Worm (Caenorhabditis elegans) whole organism, young adult: Measurements from ENCODE around the gene H12D21.9.

Source experiments
- F10E7.11 ChIP-seq: sonication (generic microtip); optimal IDR thresholded peaks from 2 replicates; lab custom pipeline; 2017; ENCODE audit warnings: mild to moderate bottlenecking, missing genetic modification characterization, moderate library complexity, missing compliant biosample characterization
- F52B5.7 ChIP-seq: sonication (generic microtip); optimal IDR thresholded peaks from 2 replicates; lab custom pipeline; 2016; ENCODE audit warnings: mild to moderate bottlenecking, missing genetic modification characterization, missing compliant biosample characterization
- K12H6.12 ChIP-seq: fragments of 200-800 bp; sonication (Bioruptor generic); optimal IDR thresholded peaks from 2 replicates; lab custom pipeline; 2018; ENCODE audit warnings: mild to moderate bottlenecking, missing genetic modification characterization, missing compliant biosample characterization
- T07F8.4 ChIP-seq: sonication (generic microtip); optimal IDR thresholded peaks from 2 replicates; lab custom pipeline; 2016; ENCODE audit warnings: mild to moderate bottlenecking, missing genetic modification characterization, moderate library complexity, missing compliant biosample characterization
- T26A5.8 ChIP-seq: sonication (generic microtip); optimal IDR thresholded peaks from 2 replicates; lab custom pipeline; 2016; ENCODE audit warnings: missing genetic modification characterization, missing compliant biosample characterization
- Y53F4B.3 ChIP-seq: fragments of 200-800 bp; sonication (Bioruptor generic); IDR thresholded peaks from 2 replicates; pipeline ENCODE4 v1.3.6; 2022; ENCODE audit warnings: missing genetic modification reagents, missing genetic modification characterization, missing compliant biosample characterization
- Y56A3A.18 ChIP-seq: fragments of 200-800 bp; sonication (Bioruptor generic); IDR thresholded peaks from 2 replicates; pipeline ENCODE4 v1.3.6; 2022; ENCODE audit warnings: missing genetic modification reagents, missing genetic modification characterization, missing compliant biosample characterization
- Y79H2A.3 ChIP-seq: fragments of 200-800 bp; sonication (Bioruptor generic); conservative IDR thresholded peaks from 2 replicates; pipeline ENCODE4 v1.3.6; 2022; ENCODE audit warnings: missing genetic modification reagents, missing genetic modification characterization, missing compliant biosample characterization
- Y95B8A.8 ChIP-seq: fragments of 200-800 bp; sonication (Bioruptor generic); IDR thresholded peaks from 2 replicates; pipeline ENCODE4 v1.3.6; 2022; ENCODE audit warnings: missing genetic modification reagents, missing genetic modification characterization, missing compliant biosample characterization
- aptf-2 ChIP-seq: fragments of 200-800 bp; sonication (Bioruptor generic); conservative IDR thresholded peaks from 2 replicates; pipeline ENCODE4 v1.3.6; 2022; ENCODE audit warnings: missing genetic modification reagents, missing genetic modification characterization, missing compliant biosample characterization
- attf-3 ChIP-seq: fragments of 200-800 bp; sonication (Bioruptor generic); conservative IDR thresholded peaks from 2 replicates; pipeline ENCODE4 v1.3.6; 2022; ENCODE audit warnings: missing genetic modification reagents, missing genetic modification characterization, missing compliant biosample characterization
- cebp-1 ChIP-seq, 2 experiments: fragments of 200-800 bp in 1 of 2; sonication (Bioruptor generic) in 1 of 2; sonication (generic microtip) in 1 of 2; IDR thresholded peaks in 1 of 2; optimal IDR thresholded peaks in 1 of 2; 2 replicates each; pipeline versions ENCODE4 v1.3.6 to Lab custom; 2017 to 2022; ENCODE audit warnings: missing compliant biosample characterization in 2 of 2, missing genetic modification characterization in 2 of 2, mild to moderate bottlenecking in 1 of 2, missing genetic modification reagents in 1 of 2, moderate library complexity in 1 of 2
- ceh-58 ChIP-seq: fragments of 200-800 bp; sonication (Bioruptor generic); IDR thresholded peaks from 2 replicates; pipeline ENCODE4 v1.3.6; 2022; ENCODE audit warnings: missing genetic modification characterization, missing compliant biosample characterization
- ceh-79 ChIP-seq: sonication (generic microtip); optimal IDR thresholded peaks from 2 replicates; lab custom pipeline; 2017; ENCODE audit warnings: mild to moderate bottlenecking, missing genetic modification characterization, missing compliant biosample characterization
- chd-7 ChIP-seq: sonication (generic microtip); optimal IDR thresholded peaks from 2 replicates; lab custom pipeline; 2016; ENCODE audit warnings: mild to moderate bottlenecking, missing genetic modification characterization, moderate library complexity, missing compliant biosample characterization
- efl-1 ChIP-seq: fragments of 150-350 bp; optimal IDR thresholded peaks from 2 replicates; lab custom pipeline; 2014; ENCODE audit warnings: missing biosample characterization, missing genetic modification reagents, missing genetic modification characterization
- ets-4 ChIP-seq: fragments of 200-800 bp; sonication (Bioruptor generic); optimal IDR thresholded peaks from 2 replicates; lab custom pipeline; 2018; ENCODE audit warnings: mild to moderate bottlenecking, missing genetic modification characterization, missing compliant biosample characterization
- gei-17 ChIP-seq: fragments of 200-800 bp; sonication (Bioruptor generic); optimal IDR thresholded peaks from 2 replicates; lab custom pipeline; 2018; ENCODE audit warnings: mild to moderate bottlenecking, missing genetic modification characterization, missing compliant biosample characterization
- hmg-20 ChIP-seq: fragments of 200-800 bp; sonication (Bioruptor generic); IDR thresholded peaks from 2 replicates; pipeline ENCODE4 v1.3.6; 2022; ENCODE audit warnings: missing genetic modification reagents, missing genetic modification characterization, missing compliant biosample characterization
- hsf-1 ChIP-seq: fragments of 200-800 bp; sonication (Bioruptor generic); IDR thresholded peaks from 2 replicates; pipeline ENCODE4 v1.3.6; 2022; ENCODE audit warnings: missing genetic modification reagents, missing genetic modification characterization, missing compliant biosample characterization
- let-607 ChIP-seq, 2 experiments: fragments of 200-800 bp in 1 of 2; sonication (Bioruptor generic) in 1 of 2; sonication (generic microtip) in 1 of 2; optimal IDR thresholded peaks; 2 replicates each; lab custom pipeline; 2016 to 2018; ENCODE audit warnings: mild to moderate bottlenecking in 2 of 2, missing compliant biosample characterization in 2 of 2, missing genetic modification characterization in 2 of 2, moderate library complexity in 2 of 2, missing genotype in 1 of 2
- lin-35 ChIP-seq, 3 experiments: fragments of 150-350 bp in 2 of 3; sonication (generic microtip) in 1 of 3; optimal IDR thresholded peaks; 2 replicates each; lab custom pipeline; 2014 to 2018; ENCODE audit warnings: missing biosample characterization in 3 of 3, missing genetic modification characterization in 3 of 3, missing genetic modification reagents in 3 of 3
- lsy-27 ChIP-seq: sonication (generic microtip); optimal IDR thresholded peaks from 2 replicates; lab custom pipeline; 2017; ENCODE audit warnings: missing genetic modification characterization, mild to moderate bottlenecking, missing compliant biosample characterization, antibody characterized with exemption, missing genotype, borderline replicate concordance; ENCODE audit not compliant: insufficient read depth
- madf-8 ChIP-seq: fragments of 200-800 bp; sonication (Bioruptor generic); conservative IDR thresholded peaks from 2 replicates; pipeline ENCODE4 v1.3.6; 2022; ENCODE audit warnings: missing genetic modification reagents, missing genetic modification characterization, missing compliant biosample characterization
- mel-28 ChIP-seq: sonication (generic microtip); optimal IDR thresholded peaks from 2 replicates; lab custom pipeline; 2016; ENCODE audit warnings: borderline replicate concordance, mild to moderate bottlenecking, missing genetic modification characterization, missing compliant biosample characterization
- nfya-2 ChIP-seq: fragments of 200-800 bp; sonication (Bioruptor generic); IDR thresholded peaks from 2 replicates; pipeline ENCODE4 v1.3.6; 2022; ENCODE audit warnings: missing genetic modification reagents, missing genetic modification characterization, missing compliant biosample characterization
- nhr-179 ChIP-seq: sonication (generic microtip); optimal IDR thresholded peaks from 2 replicates; lab custom pipeline; 2016; ENCODE audit warnings: mild to moderate bottlenecking, missing genetic modification characterization, missing compliant biosample characterization
- nhr-27 ChIP-seq: fragments of 200-800 bp; sonication (Bioruptor generic); optimal IDR thresholded peaks from 2 replicates; lab custom pipeline; 2018; ENCODE audit warnings: mild to moderate bottlenecking, missing genetic modification characterization, moderate library complexity, missing compliant biosample characterization
- nhr-90 ChIP-seq: sonication (generic microtip); optimal IDR thresholded peaks from 2 replicates; lab custom pipeline; 2016; ENCODE audit warnings: missing genotype, mild to moderate bottlenecking, missing genetic modification characterization, missing compliant biosample characterization
- rcor-1 ChIP-seq: fragments of 200-800 bp; sonication (Bioruptor generic); IDR thresholded peaks from 2 replicates; pipeline ENCODE4 v1.3.6; 2022; ENCODE audit warnings: missing genetic modification reagents, missing genetic modification characterization, missing compliant biosample characterization
- repo-1 ChIP-seq: sonication (generic microtip); optimal IDR thresholded peaks from 2 replicates; lab custom pipeline; 2017; ENCODE audit warnings: mild to moderate bottlenecking, missing genetic modification characterization, missing compliant biosample characterization
- snpc-4 ChIP-seq, 5 experiments: fragments of 150-350 bp in 1 of 5; sonication (generic microtip) in 4 of 5; optimal IDR thresholded peaks; 2 replicates each; lab custom pipeline; 2014 to 2018; ENCODE audit warnings: missing genetic modification characterization in 5 of 5, missing biosample characterization in 3 of 5, antibody characterized with exemption in 2 of 5, mild to moderate bottlenecking in 2 of 5, missing compliant biosample characterization in 2 of 5, missing genotype in 2 of 5, moderate library complexity in 2 of 5, missing genetic modification reagents in 1 of 5
- tlf-1 ChIP-seq: fragments of 200-800 bp; sonication (Bioruptor generic); optimal IDR thresholded peaks from 2 replicates; lab custom pipeline; 2018; ENCODE audit warnings: mild to moderate bottlenecking, missing genetic modification characterization, missing compliant biosample characterization
- zfh-2 ChIP-seq: fragments of 200-800 bp; sonication (Bioruptor generic); conservative IDR thresholded peaks from 2 replicates; pipeline ENCODE4 v1.3.6; 2022; ENCODE audit warnings: missing genetic modification reagents, missing genetic modification characterization, missing compliant biosample characterization
- zim-3 ChIP-seq: sonication (generic microtip); optimal IDR thresholded peaks from 2 replicates; lab custom pipeline; 2017; ENCODE audit warnings: mild to moderate bottlenecking, missing genetic modification characterization, moderate library complexity, missing compliant biosample characterization
- ztf-18 ChIP-seq: sonication (generic microtip); optimal IDR thresholded peaks from 2 replicates; lab custom pipeline; 2016; ENCODE audit warnings: missing genotype, mild to moderate bottlenecking, missing genetic modification characterization, missing compliant biosample characterization
- ztf-25 ChIP-seq: fragments of 200-800 bp; sonication (Bioruptor generic); IDR thresholded peaks from 2 replicates; pipeline ENCODE4 v1.3.6; 2022; ENCODE audit warnings: missing genetic modification reagents, missing genetic modification characterization, missing compliant biosample characterization
- ztf-28 ChIP-seq: fragments of 200-800 bp; sonication (Bioruptor generic); IDR thresholded peaks from 2 replicates; pipeline ENCODE4 v1.3.6; 2022; ENCODE audit warnings: missing genetic modification reagents, missing genetic modification characterization, missing compliant biosample characterization
- ztf-3 ChIP-seq: fragments of 200-800 bp; sonication (Bioruptor generic); optimal IDR thresholded peaks from 2 replicates; lab custom pipeline; 2018; ENCODE audit warnings: mild to moderate bottlenecking, missing genetic modification characterization, missing compliant biosample characterization

H12D21.9 gene

DNA sequence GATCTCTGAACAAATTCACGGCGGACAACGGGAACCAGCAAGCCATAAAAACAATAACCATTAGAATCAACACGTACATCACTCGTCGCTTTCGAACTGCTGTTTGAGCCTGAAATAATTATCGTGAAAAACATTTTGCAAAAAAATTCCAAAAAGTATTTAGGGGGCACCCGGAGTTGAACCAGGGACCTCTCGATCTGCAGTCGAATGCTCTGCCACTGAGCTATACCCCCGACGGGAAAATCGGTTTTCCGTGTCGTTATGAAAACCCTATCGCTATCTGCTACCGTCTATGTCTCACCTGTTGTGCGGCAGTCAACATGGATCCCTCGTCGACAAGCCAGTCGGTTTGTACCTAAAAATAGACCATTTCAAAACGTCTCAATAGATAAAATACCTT, 53.7 kb downstream of the H12D21.9 start (continued):
- no peak for TF ChIP-seq hmg-20 (GFP tag; lab: Robert Waterston, UW)
- TF ChIP-seq zim-3, result peak; percentile 1
- no peak for TF ChIP-seq madf-8 (GFP tag; lab: Robert Waterston, UW)
- TF ChIP-seq ets-4, result no peak
- TF ChIP-seq efl-1 (GFP tag; lab: Kevin White, UChicago), result no peak
- TF ChIP-seq Y56A3A.18, result 0 out of 2 replicates have a peak, but pooled peaks have one; percentile 68
- no peak for TF ChIP-seq nfya-2
- no peak for TF ChIP-seq snpc-4 (GFP tag; optimal IDR thresholded peaks at IDR 0.05; lab: Kevin White, UChicago)
- peak; percentile 76 to 89 (median 82) for TF ChIP-seq snpc-4 (tag; optimal IDR thresholded peaks at IDR 0.05; lab: Kevin White, UChicago)
- TF ChIP-seq mel-28, result no peak
- TF ChIP-seq aptf-2 (GFP tag; lab: Robert Waterston, UW), result no peak
- no peak for TF ChIP-seq repo-1 (tag; lab: Kevin White, UChicago)
- no peak for TF ChIP-seq gei-17 (GFP tag; lab: Kevin White, UChicago)
- no peak for TF ChIP-seq K12H6.12
- no peak for TF ChIP-seq F10E7.11 (tag; lab: Kevin White, UChicago)
- TF ChIP-seq ztf-3, result no peak
- TF ChIP-seq chd-7 (tag; lab: Kevin White, UChicago), result peak; percentile 39
- 0 out of 2 replicates have a peak, but pooled peaks have one; percentile 57 for TF ChIP-seq ceh-58 (GFP tag; lab: Robert Waterston, UW)
- no peak for TF ChIP-seq ztf-28
- peak; percentile 3 for TF ChIP-seq ztf-18 (tag; lab: Kevin White, UChicago)
- TF ChIP-seq attf-3 (GFP tag; lab: Robert Waterston, UW), result no peak
- no peak for TF ChIP-seq nhr-179 (tag; lab: Kevin White, UChicago)
- TF ChIP-seq nhr-27 (tag; lab: Kevin White, UChicago), result peak; percentile 44
- no peak for TF ChIP-seq ceh-79 (tag; lab: Kevin White, UChicago)
- TF ChIP-seq T07F8.4 (tag; lab: Kevin White, UChicago), result peak; percentile 31
- TF ChIP-seq Y79H2A.3 (GFP tag; lab: Robert Waterston, UW), result no peak
- 0 out of 2 replicates have a peak, but pooled peaks have one; percentile 54 for TF ChIP-seq ztf-25
- no peak for TF ChIP-seq Y53F4B.3 (GFP tag; lab: Robert Waterston, UW)
- TF ChIP-seq lin-35 (GFP tag; optimal IDR thresholded peaks at IDR 0.05; lab: Kevin White, UChicago), result no peak
- no peak for TF ChIP-seq tlf-1 (GFP tag; lab: Kevin White, UChicago)
- TF ChIP-seq let-607 (tag; optimal IDR thresholded peaks at IDR 0.05; lab: Kevin White, UChicago), result no peak
- TF ChIP-seq nhr-90 (tag; lab: Kevin White, UChicago), result peak; percentile 67
- TF ChIP-seq F52B5.7 (tag; lab: Kevin White, UChicago), result peak; percentile 47
- TF ChIP-seq hsf-1 (GFP tag; lab: Robert Waterston, UW), result no peak
- no peak; the same call in 1 of the 2 replicates for TF ChIP-seq rcor-1
- TF ChIP-seq lsy-27 (tag; lab: Kevin White, UChicago), result no peak
- no peak for TF ChIP-seq zfh-2
- TF ChIP-seq Y95B8A.8 (GFP tag; lab: Robert Waterston, UW), result 0 out of 2 replicates have a peak, but pooled peaks have one; percentile 33
- TF ChIP-seq T26A5.8 (tag; lab: Kevin White, UChicago), result no peak

DNA sequence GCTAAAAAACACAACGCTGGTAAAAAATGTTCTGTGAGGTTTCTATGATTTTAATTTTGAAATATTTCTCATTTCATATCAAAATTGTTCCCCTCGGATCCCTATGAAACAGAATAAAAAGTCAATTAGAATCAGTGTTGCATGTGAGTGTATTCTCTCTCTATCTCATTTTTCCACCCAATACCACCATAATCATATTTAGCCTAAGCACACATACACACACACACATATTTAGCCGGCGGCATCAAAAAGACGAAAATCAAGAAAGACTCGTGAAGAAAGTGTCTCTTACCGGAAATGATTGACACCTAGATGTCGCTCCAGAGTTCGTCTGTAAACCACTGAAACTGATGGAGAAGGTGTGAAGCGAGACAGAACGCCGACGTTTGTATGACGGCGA, 55.0 kb downstream of the H12D21.9 start:
- no peak for TF ChIP-seq cebp-1 (GFP tag; IDR thresholded peaks at IDR 0.05; lab: Robert Waterston, UW)
- TF ChIP-seq cebp-1 (tag; optimal IDR thresholded peaks at IDR 0.05; lab: Kevin White, UChicago), result no peak
- no peak for TF ChIP-seq rcor-1
